Worm (Caenorhabditis elegans) whole organism, young adult: ENCODE results near the gene srh-218.

Source experiments
- rcor-1 ChIP-seq: fragments of 200-800 bp; sonication (Bioruptor generic); IDR thresholded peaks from 2 replicates; pipeline ENCODE4 v1.3.6; 2022; ENCODE audit warnings: missing genetic modification reagents, missing genetic modification characterization, missing compliant biosample characterization

The srh-218 gene

DNA sequence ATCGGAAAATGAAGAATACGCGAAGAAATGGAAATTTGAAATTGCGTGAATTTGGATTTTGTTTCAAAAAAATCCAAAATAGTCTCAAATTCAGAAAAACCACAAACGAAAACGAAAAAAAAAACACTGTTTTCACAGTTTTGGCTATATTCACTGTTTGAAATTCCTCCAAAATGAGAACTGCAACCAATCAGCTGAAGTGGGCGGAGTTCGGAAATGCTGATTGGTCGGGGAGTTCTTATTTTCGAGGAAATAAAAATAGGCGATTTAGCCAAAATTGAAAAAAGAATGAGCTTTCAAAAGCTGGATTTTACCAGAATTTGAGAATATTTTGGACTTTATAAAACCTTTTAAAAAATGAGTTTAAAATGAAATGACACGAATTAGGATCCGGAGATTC, 51.1 kb downstream of the srh-218 start, which contains the start of gene glb-14:
glb-14 (minus strand) TSS at position 97 of the 400 bp plus-strand sequence.
- TF ChIP-seq rcor-1 (GFP tag; lab: Robert Waterston, UW): no peak
